Worm (Caenorhabditis elegans): ENCODE results near the gene ncs-4.

Gene ncs-4

DNA sequence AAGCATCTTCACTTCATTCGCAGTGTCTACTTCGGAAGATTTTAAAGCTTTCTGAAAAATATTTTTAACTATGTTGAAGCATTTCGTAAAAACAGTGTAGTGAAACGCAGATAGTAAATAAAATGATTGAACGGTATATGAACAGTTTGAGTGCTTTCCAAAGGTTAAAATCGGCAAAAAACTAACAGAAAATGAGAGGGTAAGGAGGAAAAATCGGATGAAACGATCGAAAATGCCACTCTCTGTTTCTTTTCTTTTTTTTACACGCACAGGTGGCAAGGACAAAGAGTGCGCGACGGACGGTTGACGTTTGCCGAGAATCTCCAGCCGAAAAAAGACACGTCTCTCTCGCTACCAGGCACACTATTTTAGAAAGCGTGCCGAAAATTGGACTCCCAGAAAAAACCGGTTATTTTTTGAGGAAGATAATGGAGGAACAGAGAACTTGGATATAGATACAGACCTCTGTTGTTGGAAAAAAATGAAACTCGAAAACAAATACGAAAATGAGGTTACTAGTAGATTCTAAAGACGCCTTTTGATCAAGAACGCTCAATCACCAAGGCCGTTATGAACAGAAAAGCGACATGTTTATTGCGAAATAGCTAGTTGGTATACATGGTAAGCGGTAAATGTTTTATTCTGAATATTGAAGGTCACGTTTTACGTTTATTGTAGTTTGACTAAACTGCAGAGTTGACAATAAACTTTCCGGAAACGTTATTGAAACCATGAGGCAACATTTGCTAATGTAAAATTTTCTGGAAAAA lies 18.2 kb downstream of the ncs-4 start, which contains the start of gene myrf-2:
myrf-2 (minus strand) TSS at position 51 of the 770 bp plus-strand sequence.
- TF ChIP-seq nhr-12 (tag; optimal IDR thresholded peaks at IDR 0.05) = no peak
- no peak for TF ChIP-seq lin-15B (tag; optimal IDR thresholded peaks at IDR 0.05)
- TF ChIP-seq elt-2 (tag; optimal IDR thresholded peaks at IDR 0.05) = no peak
- TF ChIP-seq egl-27 (tag; optimal IDR thresholded peaks at IDR 0.05) = no peak
- TF ChIP-seq tbx-2 (tag; optimal IDR thresholded peaks at IDR 0.05) = no peak
- peak; percentile 11 for TF ChIP-seq nfya-1 (tag; optimal IDR thresholded peaks at IDR 0.05; ENCODE audit: insufficient read depth)
- no peak for TF ChIP-seq skn-1 (tag; optimal IDR thresholded peaks at IDR 0.05)
- TF ChIP-seq nhr-28 (tag; optimal IDR thresholded peaks at IDR 0.05) = no peak
- peak; percentile 30 for TF ChIP-seq hmg-11 (tag; optimal IDR thresholded peaks at IDR 0.05)
- TF ChIP-seq nhr-25 (tag; optimal IDR thresholded peaks at IDR 0.05) = peak; percentile 76
- no peak for TF ChIP-seq nhr-77 (tag; optimal IDR thresholded peaks at IDR 0.05)
- TF ChIP-seq pqm-1 (tag; optimal IDR thresholded peaks at IDR 0.05) = no peak
- no peak for TF ChIP-seq daf-12 (tag; optimal IDR thresholded peaks at IDR 0.05)
- no peak for TF ChIP-seq fos-1 (tag; optimal IDR thresholded peaks at IDR 0.05)
- TF ChIP-seq ceh-82 (tag; optimal IDR thresholded peaks at IDR 0.05) = no peak
- TF ChIP-seq ZK546.5 (tag; optimal IDR thresholded peaks at IDR 0.05) = no peak
- no peak for TF ChIP-seq fkh-2 (tag; optimal IDR thresholded peaks at IDR 0.05)
- TF ChIP-seq nhr-23 (tag; optimal IDR thresholded peaks at IDR 0.05) = peak; percentile 54
- no peak for TF ChIP-seq nhr-67 (tag; optimal IDR thresholded peaks at IDR 0.05)
- no peak for TF ChIP-seq lin-39 (tag; optimal IDR thresholded peaks at IDR 0.05)
- no peak for TF ChIP-seq lsy-12 (tag; optimal IDR thresholded peaks at IDR 0.05)
- no peak for TF ChIP-seq snpc-4 (tag; optimal IDR thresholded peaks at IDR 0.05)
- peak; percentile 40 for TF ChIP-seq pha-4 (tag; optimal IDR thresholded peaks at IDR 0.05)
- TF ChIP-seq ceh-9 (tag; optimal IDR thresholded peaks at IDR 0.05) = no peak

ce11 chrX:10197204-10197756 lies 21.0 kb downstream of the ncs-4 start, which contains the start of gene nucb-1:
nucb-1 (plus strand) TSS chrX:10197706.
- TF ChIP-seq lin-39 (tag; optimal IDR thresholded peaks at IDR 0.05) (peak; percentile 57), lin-15B (tag; optimal IDR thresholded peaks at IDR 0.05) (peak; percentile 49), egl-5 (tag; optimal IDR thresholded peaks at IDR 0.05) (peak; percentile 74), daf-12 (tag; optimal IDR thresholded peaks at IDR 0.05) (no peak), ceh-9 (tag; optimal IDR thresholded peaks at IDR 0.05) (no peak), ztf-4 (tag; optimal IDR thresholded peaks at IDR 0.05) (no peak), nfya-1 (tag; optimal IDR thresholded peaks at IDR 0.05; ENCODE audit: insufficient read depth) (peak; percentile 91), mml-1 (tag; optimal IDR thresholded peaks at IDR 0.05) (no peak), snpc-4 (tag; optimal IDR thresholded peaks at IDR 0.05) (no peak), sea-2 (GFP tag; optimal IDR thresholded peaks at IDR 0.05) (no peak), skn-1 (tag; optimal IDR thresholded peaks at IDR 0.05) (peak; percentile 37), nhr-237 (tag; optimal IDR thresholded peaks at IDR 0.05) (no peak), nhr-67 (tag; optimal IDR thresholded peaks at IDR 0.05) (no peak), fkh-10 (GFP tag; optimal IDR thresholded peaks at IDR 0.05) (peak; percentile 2), nhr-43 (tag; optimal IDR thresholded peaks at IDR 0.05; ENCODE audit: poor library complexity, severe bottlenecking) (peak; percentile 50), unc-39 (tag; optimal IDR thresholded peaks at IDR 0.05) (no peak), hmg-11 (tag; optimal IDR thresholded peaks at IDR 0.05) (peak; percentile 80), tbx-2 (tag; optimal IDR thresholded peaks at IDR 0.05) (no peak), nhr-12 (tag; optimal IDR thresholded peaks at IDR 0.05) (no peak), nhr-28 (tag; optimal IDR thresholded peaks at IDR 0.05) (no peak), fos-1 (tag; optimal IDR thresholded peaks at IDR 0.05) (no peak), ceh-82 (tag; optimal IDR thresholded peaks at IDR 0.05) (no peak), ztf-11 (tag; optimal IDR thresholded peaks at IDR 0.05) (no peak), ceh-16 (tag; optimal IDR thresholded peaks at IDR 0.05) (no peak), ZK546.5 (tag; optimal IDR thresholded peaks at IDR 0.05) (no peak), ama-1 (optimal IDR thresholded peaks at IDR 0.05) (no peak), lsy-12 (tag; optimal IDR thresholded peaks at IDR 0.05) (no peak), fkh-2 (tag; optimal IDR thresholded peaks at IDR 0.05) (no peak), zag-1 (tag; optimal IDR thresholded peaks at IDR 0.05) (no peak), elt-2 (tag; optimal IDR thresholded peaks at IDR 0.05) (peak; percentile 60), pqm-1 (tag; optimal IDR thresholded peaks at IDR 0.05) (peak; percentile 51), mdl-1 (tag; optimal IDR thresholded peaks at IDR 0.05) (no peak), jun-1 (tag; optimal IDR thresholded peaks at IDR 0.05) (no peak), elt-3 (tag; optimal IDR thresholded peaks at IDR 0.05) (no peak), eor-1 (tag; optimal IDR thresholded peaks at IDR 0.05) (no peak), egl-27 (tag; optimal IDR thresholded peaks at IDR 0.05) (no peak), nhr-77 (tag; optimal IDR thresholded peaks at IDR 0.05) (no peak), pha-4 (tag; optimal IDR thresholded peaks at IDR 0.05) (peak; percentile 85), nhr-76 (tag; optimal IDR thresholded peaks at IDR 0.05) (no peak), R02D3.7 (tag; optimal IDR thresholded peaks at IDR 0.05) (peak; percentile 93), aly-2 (tag; optimal IDR thresholded peaks at IDR 0.05) (no peak), nhr-11 (tag; optimal IDR thresholded peaks at IDR 0.05) (peak; percentile 55), nhr-23 (tag; optimal IDR thresholded peaks at IDR 0.05) (peak; percentile 94), ceh-28 (tag; optimal IDR thresholded peaks at IDR 0.05) (peak; percentile 64), unc-62 (GFP tag; optimal IDR thresholded peaks at IDR 0.05) (no peak), elt-1 (tag; optimal IDR thresholded peaks at IDR 0.05) (no peak)
